Fruit fly (Drosophila melanogaster) whole organism, embryonic: Measurements from ENCODE around the gene Hrs.
A peak's percentile ranks its signal among the peaks of the same experiment; 100 is the strongest.

ENCODE experiments used
- Adf1 ChIP-seq: fragments of 200-800 bp; sonication (Bioruptor generic); IDR thresholded peaks from 2 replicates; pipeline ENCODE4 v1.3.6; 2022; ENCODE audit warnings: missing biosample characterization, missing genetic modification characterization
- Aef1 ChIP-seq: fragments of 200-800 bp; sonication (Bioruptor generic); IDR thresholded peaks from 3 replicates; pipeline ENCODE4 v1.3.6; 2022; ENCODE audit warnings: missing biosample characterization, missing genetic modification characterization
- BEAF-32 ChIP-seq: fragments of 200-800 bp; sonication (Bioruptor generic); optimal IDR thresholded peaks from 3 replicates; lab custom pipeline; 2017; ENCODE audit warnings: missing biosample characterization, missing genetic modification characterization, mild to moderate bottlenecking, moderate library complexity, missing genetic modification reagents
- C15 ChIP-seq: fragments of 200-800 bp; sonication (Bioruptor generic); IDR thresholded peaks from 3 replicates; pipeline ENCODE4 v1.3.6; 2022; ENCODE audit warnings: missing biosample characterization, missing genetic modification characterization
- CG10431 ChIP-seq: fragments of 200-800 bp; sonication (Bioruptor generic); optimal IDR thresholded peaks from 3 replicates; lab custom pipeline; 2018; ENCODE audit warnings: missing biosample characterization, mild to moderate bottlenecking, missing genetic modification characterization
- CG1233 ChIP-seq: fragments of 200-800 bp; sonication (Bioruptor generic); optimal IDR thresholded peaks from 4 replicates; lab custom pipeline; 2018; ENCODE audit warnings: missing biosample characterization, mild to moderate bottlenecking, missing genetic modification characterization
- CG12942 ChIP-seq: fragments of 200-800 bp; sonication (Bioruptor generic); optimal IDR thresholded peaks from 3 replicates; lab custom pipeline; 2016; ENCODE audit warnings: missing biosample characterization, missing genetic modification characterization
- CG16813 ChIP-seq: fragments of 200-800 bp; sonication (Bioruptor generic); IDR thresholded peaks from 3 replicates; pipeline ENCODE4 v1.3.6; 2022; ENCODE audit warnings: missing biosample characterization, missing genetic modification characterization; ENCODE audit not compliant: partially characterized antibody
- CG17186 ChIP-seq: fragments of 200-800 bp; sonication (Bioruptor generic); optimal IDR thresholded peaks from 3 replicates; lab custom pipeline; 2017; ENCODE audit warnings: missing biosample characterization, missing genetic modification reagents, missing genetic modification characterization
- CG17829 ChIP-seq: fragments of 200-800 bp; optimal IDR thresholded peaks from 2 replicates; lab custom pipeline; 2019; ENCODE audit warnings: missing biosample characterization, mild to moderate bottlenecking, missing genetic modification characterization, moderate library complexity
- CG1832 ChIP-seq: fragments of 200-800 bp; sonication (Bioruptor generic); optimal IDR thresholded peaks from 2 replicates; lab custom pipeline; 2017; ENCODE audit warnings: missing biosample characterization, mild to moderate bottlenecking, missing genetic modification characterization, inconsistent platforms
- CG2116 ChIP-seq: fragments of 200-800 bp; sonication (Bioruptor generic); optimal IDR thresholded peaks from 3 replicates; lab custom pipeline; 2018; ENCODE audit warnings: missing biosample characterization, mild to moderate bottlenecking, missing genetic modification characterization
- CG33557 ChIP-seq: fragments of 200-800 bp; sonication (Bioruptor generic); optimal IDR thresholded peaks from 2 replicates; lab custom pipeline; 2019; ENCODE audit warnings: missing biosample characterization, mild to moderate bottlenecking, missing genetic modification characterization, moderate library complexity
- CG7928 ChIP-seq: fragments of 200-800 bp; sonication (Bioruptor generic); optimal IDR thresholded peaks from 2 replicates; lab custom pipeline; 2017; ENCODE audit warnings: missing biosample characterization, mild to moderate bottlenecking, missing genetic modification characterization
- CG8359 ChIP-seq: fragments of 200-800 bp; sonication (Bioruptor generic); optimal IDR thresholded peaks from 2 replicates; lab custom pipeline; 2017; ENCODE audit warnings: missing biosample characterization, mild to moderate bottlenecking, missing genetic modification characterization, borderline replicate concordance
- CoRest ChIP-seq: fragments of 200-800 bp; sonication (Bioruptor generic); optimal IDR thresholded peaks from 3 replicates; lab custom pipeline; 2018; ENCODE audit warnings: missing biosample characterization, mild to moderate bottlenecking, missing genetic modification characterization, moderate library complexity
- D19A ChIP-seq: fragments of 200-800 bp; optimal IDR thresholded peaks from 3 replicates; lab custom pipeline; 2019; ENCODE audit warnings: missing biosample characterization, mild to moderate bottlenecking, missing genetic modification characterization, moderate library complexity
- Dref ChIP-seq: fragments of 200-800 bp; sonication (Bioruptor generic); IDR thresholded peaks from 2 replicates; pipeline ENCODE4 v1.3.6; 2022; ENCODE audit warnings: missing biosample characterization, missing genetic modification characterization
- ERR ChIP-seq: fragments of 200-800 bp; sonication (Bioruptor generic); optimal IDR thresholded peaks from 2 replicates; lab custom pipeline; 2016; ENCODE audit warnings: missing biosample characterization, missing genetic modification characterization
- GATAe ChIP-seq: fragments of 200-800 bp; sonication (Bioruptor generic); conservative IDR thresholded peaks from 2 replicates; pipeline ENCODE4 v1.3.6; 2022; ENCODE audit warnings: missing biosample characterization, missing genetic modification characterization
- Gsc ChIP-seq: fragments of 200-800 bp; sonication (Bioruptor generic); IDR thresholded peaks from 2 replicates; pipeline ENCODE4 v1.3.6; 2022; ENCODE audit warnings: missing biosample characterization, missing genetic modification characterization
- HLH4C ChIP-seq: fragments of 200-800 bp; sonication (Bioruptor generic); IDR thresholded peaks from 3 replicates; pipeline ENCODE4 v1.3.6; 2022; ENCODE audit warnings: missing biosample characterization, missing genetic modification characterization; ENCODE audit not compliant: partially characterized antibody
- HmgD ChIP-seq: fragments of 200-800 bp; sonication (Bioruptor generic); optimal IDR thresholded peaks from 3 replicates; lab custom pipeline; 2016; ENCODE audit warnings: missing biosample characterization, missing genetic modification characterization
- HmgZ ChIP-seq: fragments of 200-800 bp; sonication (Bioruptor generic); optimal IDR thresholded peaks from 2 replicates; lab custom pipeline; 2018; ENCODE audit warnings: missing biosample characterization, mild to moderate bottlenecking, missing genetic modification characterization
- Hsf ChIP-seq: fragments of 200-800 bp; sonication (Bioruptor generic); optimal IDR thresholded peaks from 3 replicates; lab custom pipeline; 2016; ENCODE audit warnings: missing biosample characterization, missing genetic modification characterization
- Opbp ChIP-seq: fragments of 200-800 bp; sonication (Bioruptor generic); IDR thresholded peaks from 3 replicates; pipeline ENCODE4 v1.3.6; 2022; ENCODE audit warnings: missing biosample characterization, missing genetic modification characterization; ENCODE audit not compliant: partially characterized antibody
- Sin3A ChIP-seq: fragments of >200 bp; optimal IDR thresholded peaks from 2 replicates; lab custom pipeline; 2018
- abd-A ChIP-seq: fragments of 200-800 bp; sonication (Bioruptor generic); optimal IDR thresholded peaks from 3 replicates; lab custom pipeline; 2019; ENCODE audit warnings: missing biosample characterization, mild to moderate bottlenecking, missing genetic modification characterization, moderate library complexity
- ac ChIP-seq: fragments of 200-800 bp; sonication (Bioruptor generic); optimal IDR thresholded peaks from 3 replicates; lab custom pipeline; 2017; ENCODE audit warnings: missing biosample characterization, mild to moderate bottlenecking, missing genetic modification characterization
- amos ChIP-seq: fragments of 200-800 bp; sonication (Bioruptor generic); IDR thresholded peaks from 2 replicates; pipeline ENCODE4 v1.3.6; 2022; ENCODE audit warnings: missing biosample characterization, missing genetic modification characterization; ENCODE audit not compliant: partially characterized antibody
- ato ChIP-seq: fragments of 200-800 bp; sonication (Bioruptor generic); IDR thresholded peaks from 2 replicates; pipeline ENCODE4 v1.3.6; 2022; ENCODE audit warnings: missing biosample characterization, missing genetic modification characterization; ENCODE audit not compliant: partially characterized antibody
- bigmax ChIP-seq: fragments of 200-800 bp; sonication (Bioruptor generic); optimal IDR thresholded peaks from 2 replicates; lab custom pipeline; 2018; ENCODE audit warnings: missing biosample characterization, mild to moderate bottlenecking, missing genetic modification characterization
- chn ChIP-seq: fragments of 200-800 bp; sonication (Bioruptor generic); optimal IDR thresholded peaks from 2 replicates; lab custom pipeline; 2016; ENCODE audit warnings: missing biosample characterization, missing genetic modification characterization
- dan ChIP-seq: fragments of 200-800 bp; sonication (Bioruptor generic); IDR thresholded peaks from 2 replicates; pipeline ENCODE4 v1.3.6; 2022; ENCODE audit warnings: missing biosample characterization, missing genetic modification characterization
- gce ChIP-seq: fragments of 200-800 bp; sonication (Bioruptor generic); IDR thresholded peaks from 3 replicates; pipeline ENCODE4 v1.3.6; 2022; ENCODE audit warnings: missing biosample characterization, missing genetic modification characterization
- gfzf ChIP-seq: fragments of 200-800 bp; sonication (Bioruptor generic); optimal IDR thresholded peaks from 2 replicates; lab custom pipeline; 2016; ENCODE audit warnings: missing biosample characterization, mild to moderate bottlenecking, missing genetic modification characterization, moderate library complexity
- insv ChIP-seq, 2 experiments: fragments of 200-800 bp; sonication (Bioruptor generic); optimal IDR thresholded peaks; 3 replicates each; lab custom pipeline; 2016 to 2018; ENCODE audit warnings: missing biosample characterization in 2 of 2, missing genetic modification characterization in 2 of 2
- ken ChIP-seq: fragments of 200-800 bp; sonication (Bioruptor generic); IDR thresholded peaks from 3 replicates; pipeline ENCODE4 v1.3.6; 2022; ENCODE audit warnings: missing biosample characterization, missing genetic modification characterization
- luna ChIP-seq: fragments of 200-800 bp; sonication (Bioruptor generic); optimal IDR thresholded peaks from 2 replicates; lab custom pipeline; 2016; ENCODE audit warnings: missing biosample characterization, missing genetic modification characterization
- mld ChIP-seq: fragments of 200-800 bp; sonication (Bioruptor generic); IDR thresholded peaks from 3 replicates; pipeline ENCODE4 v1.3.6; 2022; ENCODE audit warnings: missing biosample characterization, missing genetic modification characterization; ENCODE audit not compliant: partially characterized antibody
- nmo ChIP-seq: fragments of 200-800 bp; sonication (Bioruptor generic); optimal IDR thresholded peaks from 2 replicates; lab custom pipeline; 2018; ENCODE audit warnings: missing biosample characterization, mild to moderate bottlenecking, missing genetic modification characterization, moderate library complexity
- pnt ChIP-seq: fragments of 200-800 bp; sonication (Bioruptor generic); optimal IDR thresholded peaks from 3 replicates; lab custom pipeline; 2016; ENCODE audit warnings: missing biosample characterization, missing genetic modification characterization
- psq ChIP-seq: fragments of 200-800 bp; sonication (Bioruptor generic); optimal IDR thresholded peaks from 2 replicates; lab custom pipeline; 2017; ENCODE audit warnings: missing biosample characterization, missing genetic modification characterization
- sens ChIP-seq: fragments of 200-800 bp; sonication (Bioruptor generic); peaks from one replicate; lab custom pipeline; 2016; ENCODE audit warnings: missing biosample characterization, missing genetic modification characterization
- sim ChIP-seq: fragments of 200-800 bp; sonication (Bioruptor generic); IDR thresholded peaks from 2 replicates; pipeline ENCODE4 v1.3.6; 2022; ENCODE audit warnings: missing biosample characterization, missing genetic modification characterization
- sug ChIP-seq: fragments of 200-800 bp; optimal IDR thresholded peaks from 2 replicates; lab custom pipeline; 2019; ENCODE audit warnings: missing biosample characterization, mild to moderate bottlenecking, missing genetic modification characterization, moderate library complexity
- tin ChIP-seq: fragments of 200-800 bp; sonication (Bioruptor generic); optimal IDR thresholded peaks from 3 replicates; lab custom pipeline; 2016; ENCODE audit warnings: missing biosample characterization, missing genetic modification characterization
- trem ChIP-seq: fragments of 200-800 bp; optimal IDR thresholded peaks from 3 replicates; lab custom pipeline; 2019; ENCODE audit warnings: missing biosample characterization, mild to moderate bottlenecking, missing genetic modification characterization, moderate library complexity
- usp ChIP-seq: fragments of >200 bp; optimal IDR thresholded peaks from 2 replicates; lab custom pipeline; 2017; ENCODE audit warnings: missing biosample characterization, missing genetic modification characterization
- vvl ChIP-seq: fragments of 200-800 bp; sonication (Bioruptor generic); IDR thresholded peaks from 2 replicates; pipeline ENCODE4 v1.3.6; 2022; ENCODE audit warnings: missing biosample characterization, missing genetic modification characterization
- zfh1 ChIP-seq: fragments of 200-800 bp; sonication (Bioruptor generic); IDR thresholded peaks from 3 replicates; pipeline ENCODE4 v1.3.6; 2022; ENCODE audit warnings: missing biosample characterization, missing genetic modification characterization

Gene Hrs

DNA sequence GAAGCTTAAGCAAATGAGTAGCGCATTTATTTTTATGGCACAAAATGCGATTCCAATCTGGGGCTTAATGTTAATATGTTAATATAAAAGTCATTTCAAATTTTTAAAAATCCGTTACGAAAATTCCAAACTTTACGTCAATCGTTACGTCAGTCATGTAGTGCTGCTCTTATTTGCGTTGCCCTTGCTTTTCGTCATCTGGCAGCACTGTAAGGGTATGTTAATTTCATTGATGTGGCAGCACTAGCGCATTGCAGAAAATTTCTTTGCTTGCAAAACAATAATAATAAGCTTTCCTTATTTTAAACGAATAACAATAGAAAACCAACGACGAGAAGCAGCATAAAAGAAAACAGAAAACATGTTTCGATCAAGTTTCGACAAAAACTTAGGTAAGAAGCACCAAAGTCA is at the start of gene Hrs (continued):
- TF ChIP-seq amos: peak; percentile 32; the same call in 1 of the 2 replicates
- TF ChIP-seq BEAF-32: peak; percentile 41
- TF ChIP-seq CG2116 (GFP tag; lab: Kevin White, UChicago): peak; percentile 68
- TF ChIP-seq CG17829 (tag; lab: Kevin White, UChicago): peak; percentile 41
- peak in 1 of 2 experiments; percentile 44 for TF ChIP-seq insv (GFP tag; optimal IDR thresholded peaks at IDR 0.05; lab: Kevin White, UChicago)
- TF ChIP-seq ken (GFP tag; lab: Robert Waterston, UW): 0 out of 3 replicates have a peak, but pooled peaks have one; percentile 12
- TF ChIP-seq CG33557 (GFP tag; lab: Kevin White, UChicago): no peak
- TF ChIP-seq tin (GFP tag; lab: Kevin White, UChicago): no peak
- peak; percentile 83 for TF ChIP-seq vvl
- no peak for TF ChIP-seq dan (GFP tag; lab: Robert Waterston, UW)
- no peak for TF ChIP-seq HLH4C (GFP tag; lab: Robert Waterston, UW)
- peak; percentile 89 for TF ChIP-seq CG10431 (GFP tag; lab: Kevin White, UChicago)
- peak; percentile 69 for TF ChIP-seq gfzf (GFP tag; lab: Kevin White, UChicago)
- TF ChIP-seq Adf1 (GFP tag; lab: Robert Waterston, UW): no peak
- TF ChIP-seq ato: no peak
- no peak for TF ChIP-seq HmgD (GFP tag; lab: Kevin White, UChicago)
- no peak for TF ChIP-seq mld (GFP tag; lab: Robert Waterston, UW)
- TF ChIP-seq sim (GFP tag; lab: Robert Waterston, UW): no peak
- no peak for TF ChIP-seq psq (GFP tag; lab: Kevin White, UChicago)
- peak; percentile 76 for TF ChIP-seq nmo (GFP tag; lab: Kevin White, UChicago)
- no peak for TF ChIP-seq luna (GFP tag; lab: Kevin White, UChicago)
- TF ChIP-seq GATAe (GFP tag; lab: Robert Waterston, UW): no peak
- TF ChIP-seq gce (GFP tag; lab: Robert Waterston, UW): no peak
- TF ChIP-seq Hsf (GFP tag; lab: Kevin White, UChicago): no peak
- TF ChIP-seq ac: no peak
- peak; percentile 41 for TF ChIP-seq Sin3A (lab: Kevin White, UChicago)
- TF ChIP-seq CoRest (tag; lab: Kevin White, UChicago): peak; percentile 23
- TF ChIP-seq CG12942 (GFP tag; lab: Kevin White, UChicago): no peak
- TF ChIP-seq Aef1: no peak
- TF ChIP-seq D19A (tag; lab: Kevin White, UChicago): no peak
- no peak for TF ChIP-seq C15 (GFP tag; lab: Robert Waterston, UW)
- 0 out of 3 replicates have a peak, but pooled peaks have one; percentile 39 for TF ChIP-seq CG16813 (GFP tag; lab: Robert Waterston, UW)
- no peak for TF ChIP-seq CG1233 (GFP tag; lab: Kevin White, UChicago)
- peak; percentile 19 for TF ChIP-seq bigmax (GFP tag; lab: Kevin White, UChicago)
- no peak for TF ChIP-seq Gsc
- TF ChIP-seq Dref (GFP tag; lab: Robert Waterston, UW): peak; percentile 28; the same call in 1 of the 2 replicates
- peak; percentile 3 for TF ChIP-seq ERR
- peak; percentile 68 for TF ChIP-seq HmgZ
- TF ChIP-seq usp (GFP tag; lab: Kevin White, UChicago): no peak
- peak; percentile 40 for TF ChIP-seq sug
- no peak for TF ChIP-seq zfh1 (GFP tag; lab: Robert Waterston, UW)
- TF ChIP-seq CG7928 (GFP tag; lab: Kevin White, UChicago): peak; percentile 21
- TF ChIP-seq Opbp: peak; percentile 62
- no peak for TF ChIP-seq abd-A
- no peak for TF ChIP-seq pnt
- TF ChIP-seq trem (tag; lab: Kevin White, UChicago): peak; percentile 86
- TF ChIP-seq CG1832 (GFP tag; lab: Kevin White, UChicago): no peak
- no peak for TF ChIP-seq chn (GFP tag; lab: Kevin White, UChicago)
- TF ChIP-seq CG8359 (GFP tag; lab: Kevin White, UChicago): no peak
- peak; percentile 81 for TF ChIP-seq sens (GFP tag; lab: Kevin White, UChicago)
- TF ChIP-seq CG17186: peak; percentile 40
